Fruit fly (Drosophila melanogaster): ENCODE results near the gene CG9393.

Gene CG9393

dm6 chr3R:9581089-9581520 lies 17.6 kb upstream of the CG9393 start, which contains the start of gene CG8301:
Gene CG8301, plus strand, starts transcription at chr3R:9581306.
- TF ChIP-seq tai (GFP tag; optimal IDR thresholded peaks at IDR 0.05) (no peak), h (GFP tag; optimal IDR thresholded peaks at IDR 0.05) (peak; percentile 15), foxo (GFP tag; optimal IDR thresholded peaks at IDR 0.05) (peak in 1 of 2 experiments; percentile 12), HLH106 (tag; optimal IDR thresholded peaks at IDR 0.05) (peak; percentile 19), CrebA (GFP tag; optimal IDR thresholded peaks at IDR 0.05; ENCODE audit: borderline replicate concordance) (no peak), pan (optimal IDR thresholded peaks at IDR 0.05) (no peak), Rel (GFP tag; optimal IDR thresholded peaks at IDR 0.05) (no peak), Rel (tag; optimal IDR thresholded peaks at IDR 0.05) (peak; percentile 41), rgr (GFP tag; optimal IDR thresholded peaks at IDR 0.05) (no peak)

dm6 chr3R:9577382-9578137 lies 14.1 kb upstream of the CG9393 start, which contains the start of the genes Kap-alpha3 and Son:
Gene Kap-alpha3, minus strand, starts transcription at chr3R:9577733.
Gene Son, plus strand, starts transcription at chr3R:9578042.
- peak; percentile 94 for TF ChIP-seq rgr (GFP tag; optimal IDR thresholded peaks at IDR 0.05)
- peak; percentile 93 for TF ChIP-seq Hnf4 (GFP tag; optimal IDR thresholded peaks at IDR 0.05)
- TF ChIP-seq dsf (GFP tag; optimal IDR thresholded peaks at IDR 0.05; ENCODE audit: borderline replicate concordance) = peak; percentile 82
- peak; percentile 91 for TF ChIP-seq br (GFP tag; optimal IDR thresholded peaks at IDR 0.05)
- peak; percentile 84 for TF ChIP-seq CG32264 (GFP tag; optimal IDR thresholded peaks at IDR 0.05)
- TF ChIP-seq CrebA (GFP tag; optimal IDR thresholded peaks at IDR 0.05; ENCODE audit: borderline replicate concordance) = no peak
- no peak for TF ChIP-seq pan (optimal IDR thresholded peaks at IDR 0.05)
- TF ChIP-seq fru (GFP tag; optimal IDR thresholded peaks at IDR 0.05) = peak; percentile 91
- TF ChIP-seq h (GFP tag; optimal IDR thresholded peaks at IDR 0.05) = peak; percentile 92
- peak; percentile 82 for TF ChIP-seq OdsH (GFP tag; optimal IDR thresholded peaks at IDR 0.05)
- TF ChIP-seq sv (GFP tag; optimal IDR thresholded peaks at IDR 0.05) = peak; percentile 91
- TF ChIP-seq jim (GFP tag; optimal IDR thresholded peaks at IDR 0.05) = no peak
- TF ChIP-seq dmrt93B (GFP tag; optimal IDR thresholded peaks at IDR 0.05) = peak; percentile 96
- no peak for TF ChIP-seq Rel (GFP tag; optimal IDR thresholded peaks at IDR 0.05)
- TF ChIP-seq Rel (tag; optimal IDR thresholded peaks at IDR 0.05) = peak; percentile 90
- TF ChIP-seq GATAd (GFP tag; optimal IDR thresholded peaks at IDR 0.05) = peak; percentile 33
- TF ChIP-seq woc (GFP tag; optimal IDR thresholded peaks at IDR 0.05) = peak; percentile 93
- no peak for TF ChIP-seq Dif (GFP tag; optimal IDR thresholded peaks at IDR 0.05; ENCODE audit: partially characterized antibody)
- peak; percentile 88 for TF ChIP-seq Jra (GFP tag; optimal IDR thresholded peaks at IDR 0.05)
- peak; percentile 95 for TF ChIP-seq CG9705 (GFP tag; optimal IDR thresholded peaks at IDR 0.05)
- TF ChIP-seq Sp1 (GFP tag; optimal IDR thresholded peaks at IDR 0.05) = peak; percentile 91
- no peak for TF ChIP-seq tai (GFP tag; optimal IDR thresholded peaks at IDR 0.05)
- TF ChIP-seq Hr83 (GFP tag; optimal IDR thresholded peaks at IDR 0.05; ENCODE audit: poor library complexity, severe bottlenecking) = peak; percentile 83
- TF ChIP-seq N (GFP tag; optimal IDR thresholded peaks at IDR 0.05) = no peak
- peak; percentile 80 for TF ChIP-seq psq (GFP tag; optimal IDR thresholded peaks at IDR 0.05)
- TF ChIP-seq ey (GFP tag; optimal IDR thresholded peaks at IDR 0.05) = peak; percentile 86
- no peak for TF ChIP-seq dl (GFP tag; optimal IDR thresholded peaks at IDR 0.05; ENCODE audit: insufficient read depth in 1 of 2, partially characterized antibody in 2 of 2)
- TF ChIP-seq Myc (optimal IDR thresholded peaks at IDR 0.05) = peak; percentile 80
- TF ChIP-seq HLH106 (tag; optimal IDR thresholded peaks at IDR 0.05) = peak; percentile 90
- peak; percentile 58 to 92 for TF ChIP-seq foxo (GFP tag; optimal IDR thresholded peaks at IDR 0.05)
- TF ChIP-seq usp (GFP tag; optimal IDR thresholded peaks at IDR 0.05) = no peak
- no peak for TF ChIP-seq lola (GFP tag; optimal IDR thresholded peaks at IDR 0.05)
- peak; percentile 65 for TF ChIP-seq sage (GFP tag; optimal IDR thresholded peaks at IDR 0.05)
- no peak for TF ChIP-seq Dfd (GFP tag; optimal IDR thresholded peaks at IDR 0.05)
- TF ChIP-seq Mio (GFP tag; optimal IDR thresholded peaks at IDR 0.05) = peak; percentile 79
- TF ChIP-seq brk (GFP tag; optimal IDR thresholded peaks at IDR 0.05) = no peak
